Fruit fly (Drosophila melanogaster): Measurements from ENCODE around the gene armi.

The armi gene

dm6 chr3L:3438473-3438872 is 22.6 kb upstream of the armi start (continued):
- TF ChIP-seq fd59A (GFP tag; optimal IDR thresholded peaks at IDR 0.05) (no peak), CG3919 (GFP tag; optimal IDR thresholded peaks at IDR 0.05) (peak; percentile 26), cyc (GFP tag; optimal IDR thresholded peaks at IDR 0.05) (no peak), CG16779 (tag; optimal IDR thresholded peaks at IDR 0.05) (no peak), spab (GFP tag; optimal IDR thresholded peaks at IDR 0.05) (peak; percentile 17), CG6854 (GFP tag; optimal IDR thresholded peaks at IDR 0.05) (no peak), CG34406 (GFP tag; optimal IDR thresholded peaks at IDR 0.05) (peak; percentile 50), CG6276 (GFP tag; optimal IDR thresholded peaks at IDR 0.05) (no peak), Lpt (GFP tag; optimal IDR thresholded peaks at IDR 0.05) (no peak), net (GFP tag; optimal IDR thresholded peaks at IDR 0.05) (peak; percentile 1), CG11294 (GFP tag; IDR thresholded peaks at IDR 0.05) (no peak), Smox (GFP tag; optimal IDR thresholded peaks at IDR 0.05) (peak; percentile 38), Sox102F (GFP tag; optimal IDR thresholded peaks at IDR 0.05) (peak; percentile 25), CG8632 (GFP tag; optimal IDR thresholded peaks at IDR 0.05) (no peak), CG10669 (GFP tag; optimal IDR thresholded peaks at IDR 0.05) (peak; percentile 27), Gug (GFP tag; IDR thresholded peaks at IDR 0.05) (0 out of 2 replicates have a peak, but pooled peaks have one; percentile 12), CG10631 (GFP tag; optimal IDR thresholded peaks at IDR 0.05) (peak; percentile 4), vri (GFP tag; optimal IDR thresholded peaks at IDR 0.05) (no peak), ss (GFP tag; optimal IDR thresholded peaks at IDR 0.05) (no peak), pdm3 (GFP tag; optimal IDR thresholded peaks at IDR 0.05) (peak; percentile 32), fd85E (GFP tag; optimal IDR thresholded peaks at IDR 0.05) (no peak), OdsH (GFP tag; optimal IDR thresholded peaks at IDR 0.05) (peak; percentile 11), Eip93F (GFP tag; optimal IDR thresholded peaks at IDR 0.05) (no peak), CG9139 (GFP tag; optimal IDR thresholded peaks at IDR 0.05) (no peak), topi (GFP tag; optimal IDR thresholded peaks at IDR 0.05) (peak; percentile 37)

dm6 chr3L:3439598-3439997 is 21.5 kb upstream of the armi start:
- TF ChIP-seq ss (GFP tag; optimal IDR thresholded peaks at IDR 0.05) (peak in 1 of 2 experiments; percentile 29), CG16779 (tag; optimal IDR thresholded peaks at IDR 0.05) (no peak), Hr4 (GFP tag; optimal IDR thresholded peaks at IDR 0.05) (no peak), CG6276 (GFP tag; optimal IDR thresholded peaks at IDR 0.05) (no peak), CG6792 (GFP tag; optimal IDR thresholded peaks at IDR 0.05) (no peak), Eip78C (GFP tag) (peak; percentile 1)

dm6 chr3L:3440116-3440515 is 21.0 kb upstream of the armi start:
- TF ChIP-seq eg (GFP tag; IDR thresholded peaks at IDR 0.05) (peak; percentile 65), CG4318 (GFP tag; optimal IDR thresholded peaks at IDR 0.05) (no peak), pdm3 (GFP tag; optimal IDR thresholded peaks at IDR 0.05) (peak; percentile 2), Sox15 (GFP tag; optimal IDR thresholded peaks at IDR 0.05) (no peak), Sox14 (GFP tag; optimal IDR thresholded peaks at IDR 0.05) (no peak), achi (GFP tag; optimal IDR thresholded peaks at IDR 0.05) (no peak), Eip78C (GFP tag) (peak; percentile 80), CG6163 (GFP tag; IDR thresholded peaks at IDR 0.05) (no peak), Gug (GFP tag; IDR thresholded peaks at IDR 0.05) (no peak), CG3032 (tag; optimal IDR thresholded peaks at IDR 0.05) (no peak), CG11902 (GFP tag; optimal IDR thresholded peaks at IDR 0.05) (no peak), Met (GFP tag; optimal IDR thresholded peaks at IDR 0.05) (peak; percentile 8), CG6792 (GFP tag; optimal IDR thresholded peaks at IDR 0.05) (peak; percentile 10), CG3919 (GFP tag; optimal IDR thresholded peaks at IDR 0.05) (no peak), Hr4 (GFP tag; optimal IDR thresholded peaks at IDR 0.05) (peak; percentile 73), salr (GFP tag; optimal IDR thresholded peaks at IDR 0.05) (no peak), CG9139 (GFP tag; optimal IDR thresholded peaks at IDR 0.05) (no peak), CG8632 (GFP tag; optimal IDR thresholded peaks at IDR 0.05) (no peak), Blimp-1 (GFP tag; optimal IDR thresholded peaks at IDR 0.05) (no peak), CG7368 (GFP tag; optimal IDR thresholded peaks at IDR 0.05) (no peak), Ets96B (tag; optimal IDR thresholded peaks at IDR 0.05) (no peak), Eip75B (GFP tag; optimal IDR thresholded peaks at IDR 0.05) (no peak), CG8119 (GFP tag; IDR thresholded peaks at IDR 0.05) (peak; percentile 61; the same call in 2 of the 3 replicates), ss (GFP tag; optimal IDR thresholded peaks at IDR 0.05) (no peak), fd59A (GFP tag; optimal IDR thresholded peaks at IDR 0.05) (no peak), CG11762 (GFP tag; optimal IDR thresholded peaks at IDR 0.05; ENCODE audit: insufficient read depth) (no peak), CG6276 (GFP tag; optimal IDR thresholded peaks at IDR 0.05) (peak; percentile 20), CG15336 (GFP tag; IDR thresholded peaks at IDR 0.05) (peak; percentile 28), lz (GFP tag; optimal IDR thresholded peaks at IDR 0.05) (no peak), spab (GFP tag; optimal IDR thresholded peaks at IDR 0.05) (no peak), Smox (GFP tag; optimal IDR thresholded peaks at IDR 0.05) (no peak), fd85E (GFP tag; optimal IDR thresholded peaks at IDR 0.05) (no peak), Hr39 (GFP tag; optimal IDR thresholded peaks at IDR 0.05) (no peak), vri (GFP tag; optimal IDR thresholded peaks at IDR 0.05) (no peak), Sox102F (GFP tag; optimal IDR thresholded peaks at IDR 0.05) (no peak)
